Fruit fly (Drosophila melanogaster): ENCODE results near the gene Elys.

The Elys gene

dm6 chrX:19665684-19666141, 13.6 kb downstream of the Elys start (continued):
- no peak for TF ChIP-seq prd (optimal IDR thresholded peaks at IDR 0.05)
- TF ChIP-seq prd (GFP tag; IDR thresholded peaks at IDR 0.05), result peak; percentile 78
- no peak for TF ChIP-seq CG1832 (GFP tag; optimal IDR thresholded peaks at IDR 0.05)
- TF ChIP-seq repo (GFP tag; optimal IDR thresholded peaks at IDR 0.05), result no peak
- no peak for TF ChIP-seq CG10209 (GFP tag; optimal IDR thresholded peaks at IDR 0.05)
- TF ChIP-seq lab (GFP tag; optimal IDR thresholded peaks at IDR 0.05), result no peak
- TF ChIP-seq yki (optimal IDR thresholded peaks at IDR 0.05), result no peak
- TF ChIP-seq seq (GFP tag; IDR thresholded peaks at IDR 0.05), result no peak
- TF ChIP-seq Rx (GFP tag; IDR thresholded peaks at IDR 0.05), result peak; percentile 52
- no peak for TF ChIP-seq CG4617 (GFP tag; optimal IDR thresholded peaks at IDR 0.05; ENCODE audit: borderline replicate concordance)
- no peak for TF ChIP-seq CG6854 (GFP tag; optimal IDR thresholded peaks at IDR 0.05)
- no peak for TF ChIP-seq CG5245 (GFP tag; optimal IDR thresholded peaks at IDR 0.05)
- TF ChIP-seq CG13287 (GFP tag; IDR thresholded peaks at IDR 0.05; ENCODE audit: partially characterized antibody), result peak; percentile 32; the same call in 1 of the 2 replicates
- TF ChIP-seq Kr (GFP tag; optimal IDR thresholded peaks at IDR 0.05), result no peak
- 0 out of 3 replicates have a peak, but pooled peaks have one; percentile 30 for TF ChIP-seq CG14860 (GFP tag; IDR thresholded peaks at IDR 0.05; ENCODE audit: partially characterized antibody)
- 0 out of 2 replicates have a peak, but pooled peaks have one; percentile 24 for TF ChIP-seq Ada2b (GFP tag; IDR thresholded peaks at IDR 0.05)
- TF ChIP-seq lilli (GFP tag; optimal IDR thresholded peaks at IDR 0.05), result peak; percentile 54
- peak; percentile 75 for TF ChIP-seq sob (GFP tag; IDR thresholded peaks at IDR 0.05)
- peak; percentile 37; the same call in 1 of the 2 replicates for TF ChIP-seq peb (GFP tag; IDR thresholded peaks at IDR 0.05)
- no peak for TF ChIP-seq Sox102F (GFP tag; optimal IDR thresholded peaks at IDR 0.05)
- TF ChIP-seq tx (GFP tag; optimal IDR thresholded peaks at IDR 0.05), result no peak
- peak; percentile 38 for TF ChIP-seq kni (GFP tag; optimal IDR thresholded peaks at IDR 0.05)
- no peak for TF ChIP-seq CG3407 (GFP tag; optimal IDR thresholded peaks at IDR 0.05)
- no peak for TF ChIP-seq CG4707 (GFP tag; optimal IDR thresholded peaks at IDR 0.05)
- TF ChIP-seq mld (GFP tag; IDR thresholded peaks at IDR 0.05; ENCODE audit: partially characterized antibody), result no peak
- no peak for TF ChIP-seq CG10565 (GFP tag; optimal IDR thresholded peaks at IDR 0.05)
- peak; percentile 40 for TF ChIP-seq zfh2 (GFP tag; optimal IDR thresholded peaks at IDR 0.05)
- TF ChIP-seq CG8359 (GFP tag; optimal IDR thresholded peaks at IDR 0.05; ENCODE audit: borderline replicate concordance), result no peak
- TF ChIP-seq ato (GFP tag; IDR thresholded peaks at IDR 0.05; ENCODE audit: partially characterized antibody), result no peak
- TF ChIP-seq zen (tag; optimal IDR thresholded peaks at IDR 0.05), result no peak
- TF ChIP-seq Mrtf (GFP tag; IDR thresholded peaks at IDR 0.05), result peak; percentile 47; the same call in 2 of the 3 replicates
- TF ChIP-seq Abd-B (GFP tag; optimal IDR thresholded peaks at IDR 0.05), result no peak
- TF ChIP-seq Rfx (GFP tag; IDR thresholded peaks at IDR 0.05), result peak; percentile 89
- TF ChIP-seq CG6813 (GFP tag; optimal IDR thresholded peaks at IDR 0.05), result no peak
- peak; percentile 54 for TF ChIP-seq mam (GFP tag; optimal IDR thresholded peaks at IDR 0.05)
- TF ChIP-seq run (tag; optimal IDR thresholded peaks at IDR 0.05), result no peak
- no peak for TF ChIP-seq Dip2 (GFP tag; IDR thresholded peaks at IDR 0.05)
- no peak for TF ChIP-seq Atf-2 (GFP tag; optimal IDR thresholded peaks at IDR 0.05)
- TF ChIP-seq dmrt99B (tag; optimal IDR thresholded peaks at IDR 0.05), result peak; percentile 9
- 0 out of 3 replicates have a peak, but pooled peaks have one; percentile 61 for TF ChIP-seq CG2199 (GFP tag; IDR thresholded peaks at IDR 0.05)
- TF ChIP-seq zfh1 (GFP tag; IDR thresholded peaks at IDR 0.05), result peak; percentile 55; the same call in 2 of the 3 replicates
- TF ChIP-seq cad (GFP tag; optimal IDR thresholded peaks at IDR 0.05), result no peak
- no peak for TF ChIP-seq nerfin-1 (tag; optimal IDR thresholded peaks at IDR 0.05)
- TF ChIP-seq C15 (GFP tag; IDR thresholded peaks at IDR 0.05), result no peak
- TF ChIP-seq CTCF (GFP tag; optimal IDR thresholded peaks at IDR 0.05), result no peak
- no peak for TF ChIP-seq Dp (GFP tag; optimal IDR thresholded peaks at IDR 0.05)
- no peak for TF ChIP-seq CG18764 (GFP tag; optimal IDR thresholded peaks at IDR 0.05)
- TF ChIP-seq dysf (GFP tag; IDR thresholded peaks at IDR 0.05), result peak; percentile 74
- TF ChIP-seq schlank (tag; optimal IDR thresholded peaks at IDR 0.05), result no peak
- TF ChIP-seq sna (GFP tag; IDR thresholded peaks at IDR 0.05; ENCODE audit: partially characterized antibody), result no peak
- no peak for TF ChIP-seq org-1 (GFP tag; optimal IDR thresholded peaks at IDR 0.05)

All from whole organism, embryonic.